Fruit fly (Drosophila melanogaster) whole organism, pupa: ENCODE measurements around the gene wds.

Experiments used
- CG10348 ChIP-seq: fragments of 200-800 bp; sonication (Bioruptor generic); IDR thresholded peaks from 2 replicates; pipeline ENCODE4 v1.3.6; 2022; ENCODE audit warnings: missing biosample characterization, missing genetic modification characterization
- CG12605 ChIP-seq: fragments of 200-800 bp; sonication (Bioruptor generic); IDR thresholded peaks from 2 replicates; pipeline ENCODE4 v1.3.6; 2022; ENCODE audit warnings: missing biosample characterization, missing genetic modification characterization
- CG13204 ChIP-seq: fragments of 200-800 bp; sonication (Bioruptor generic); optimal IDR thresholded peaks from 2 replicates; lab custom pipeline; 2018; ENCODE audit warnings: missing biosample characterization, mild to moderate bottlenecking, missing genetic modification characterization, moderate library complexity
- CG14655 ChIP-seq: fragments of 200-800 bp; sonication (Bioruptor generic); optimal IDR thresholded peaks from 3 replicates; lab custom pipeline; 2017; ENCODE audit warnings: mild to moderate bottlenecking, missing biosample characterization, missing genetic modification reagents, missing genetic modification characterization
- CG15710 ChIP-seq: fragments of 200-800 bp; sonication (Bioruptor generic); optimal IDR thresholded peaks from 2 replicates; lab custom pipeline; 2018; ENCODE audit warnings: missing biosample characterization, mild to moderate bottlenecking, missing genetic modification characterization, moderate library complexity
- CG17806 ChIP-seq: fragments of 200-800 bp; sonication (Bioruptor generic); optimal IDR thresholded peaks from 2 replicates; lab custom pipeline; 2018; ENCODE audit warnings: missing biosample characterization, mild to moderate bottlenecking, missing genetic modification characterization, moderate library complexity
- CG32121 ChIP-seq: fragments of 200-800 bp; sonication (Bioruptor generic); IDR thresholded peaks from 2 replicates; pipeline ENCODE4 v1.3.6; 2022; ENCODE audit warnings: missing biosample characterization, missing genetic modification characterization
- CG34367 ChIP-seq: fragments of 200-800 bp; sonication (Bioruptor generic); optimal IDR thresholded peaks from 2 replicates; lab custom pipeline; 2018; ENCODE audit warnings: missing biosample characterization, mild to moderate bottlenecking, missing genetic modification characterization
- CG4496 ChIP-seq: fragments of 200-800 bp; sonication (Bioruptor generic); IDR thresholded peaks from 3 replicates; pipeline ENCODE4 v1.3.6; 2022; ENCODE audit warnings: missing biosample characterization, missing genetic modification characterization
- CG8159 ChIP-seq: fragments of 200-800 bp; sonication (Bioruptor generic); optimal IDR thresholded peaks from 3 replicates; lab custom pipeline; 2018; ENCODE audit warnings: missing biosample characterization, mild to moderate bottlenecking, missing genetic modification characterization, moderate library complexity
- CG8301 ChIP-seq: fragments of 200-800 bp; sonication (Bioruptor generic); optimal IDR thresholded peaks from 2 replicates; lab custom pipeline; 2018; ENCODE audit warnings: missing biosample characterization, mild to moderate bottlenecking, missing genetic modification characterization
- CG9948 ChIP-seq: fragments of 200-800 bp; sonication (Bioruptor generic); optimal IDR thresholded peaks from 2 replicates; lab custom pipeline; 2018; ENCODE audit warnings: missing biosample characterization, mild to moderate bottlenecking, missing genetic modification characterization, moderate library complexity
- D1 ChIP-seq: fragments of 200-800 bp; sonication (Bioruptor generic); optimal IDR thresholded peaks from 2 replicates; lab custom pipeline; 2018; ENCODE audit warnings: missing biosample characterization, mild to moderate bottlenecking, missing genetic modification characterization, moderate library complexity
- EcR ChIP-seq: fragments of 200-800 bp; sonication (Bioruptor generic); optimal IDR thresholded peaks from 3 replicates; lab custom pipeline; 2019; ENCODE audit warnings: missing biosample characterization, missing genetic modification characterization, mild to moderate bottlenecking, moderate library complexity, missing genetic modification reagents
- Ets98B ChIP-seq: fragments of 200-800 bp; sonication (Bioruptor generic); IDR thresholded peaks from 2 replicates; pipeline ENCODE4 v1.3.6; 2022; ENCODE audit warnings: missing biosample characterization, missing genetic modification characterization
- Pif1A ChIP-seq: fragments of 200-800 bp; sonication (Bioruptor generic); optimal IDR thresholded peaks from 3 replicates; lab custom pipeline; 2016; ENCODE audit warnings: missing biosample characterization, missing genetic modification characterization
- Pif1B ChIP-seq: fragments of 200-800 bp; sonication (Bioruptor generic); optimal IDR thresholded peaks from 3 replicates; lab custom pipeline; 2016; ENCODE audit warnings: missing biosample characterization, missing genetic modification characterization
- Snoo ChIP-seq: fragments of 200-800 bp; sonication (Bioruptor generic); optimal IDR thresholded peaks from 3 replicates; lab custom pipeline; 2017; ENCODE audit warnings: missing biosample characterization, mild to moderate bottlenecking, missing genetic modification characterization, inconsistent platforms
- fd96Ca ChIP-seq: fragments of 200-800 bp; sonication (Bioruptor generic); IDR thresholded peaks from 3 replicates; pipeline ENCODE4 v1.3.6; 2022; ENCODE audit warnings: missing biosample characterization, missing genetic modification characterization
- gl ChIP-seq: fragments of 200-800 bp; sonication (Bioruptor generic); optimal IDR thresholded peaks from 2 replicates; lab custom pipeline; 2018; ENCODE audit warnings: missing biosample characterization, mild to moderate bottlenecking, missing genetic modification characterization
- rn ChIP-seq: fragments of 200-800 bp; sonication (Bioruptor generic); IDR thresholded peaks from 2 replicates; pipeline ENCODE4 v1.3.6; 2022; ENCODE audit warnings: missing biosample characterization, missing genetic modification characterization

Gene wds

DNA sequence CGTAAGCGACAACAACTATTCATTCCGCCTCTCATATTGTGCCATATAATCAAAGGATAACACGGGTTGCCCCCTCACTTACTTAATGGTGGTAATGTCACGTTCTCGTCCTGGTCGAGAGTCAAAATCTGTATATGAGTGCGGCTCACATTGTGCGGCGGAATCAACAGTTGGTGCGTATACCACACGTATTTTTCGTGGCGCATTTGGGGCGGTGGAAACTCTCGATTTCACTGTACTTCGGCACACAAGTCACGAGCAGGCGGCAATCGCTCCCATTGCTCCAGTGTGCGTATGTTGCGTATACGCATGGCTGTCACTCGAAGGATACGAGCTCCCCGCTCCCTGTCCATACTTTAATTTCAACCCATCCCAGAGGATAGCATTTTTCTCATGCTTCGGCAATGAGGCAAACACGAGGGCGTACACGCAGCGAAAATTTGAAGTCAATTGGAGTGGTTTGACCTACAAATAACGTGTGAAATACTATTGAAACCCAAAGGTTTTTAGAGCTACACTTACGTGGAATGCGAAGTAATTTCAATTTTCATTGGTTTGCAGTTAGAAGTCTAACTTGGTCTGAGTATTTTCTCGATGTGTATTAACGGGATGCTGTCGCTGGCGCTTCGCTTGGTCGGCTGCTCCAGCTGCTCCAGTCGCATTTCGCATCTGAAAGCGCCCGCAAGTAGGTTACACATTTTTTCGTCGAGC, 3.8 kb upstream of the wds start:
- TF ChIP-seq D1 (tag; lab: Kevin White, UChicago): no peak
- no peak for TF ChIP-seq Snoo (tag; lab: Kevin White, UChicago)
- no peak for TF ChIP-seq Pif1B (GFP tag; lab: Kevin White, UChicago)
- TF ChIP-seq CG32121 (GFP tag; lab: Robert Waterston, UW): peak; percentile 76
- TF ChIP-seq CG34367: no peak
- no peak for TF ChIP-seq CG13204 (GFP tag; lab: Kevin White, UChicago)
- TF ChIP-seq CG9948 (tag; lab: Kevin White, UChicago): no peak
- peak; percentile 71 for TF ChIP-seq CG4496
- TF ChIP-seq Ets98B (GFP tag; lab: Robert Waterston, UW): peak; percentile 43; the same call in 1 of the 2 replicates
- peak; percentile 67 for TF ChIP-seq fd96Ca (GFP tag; lab: Robert Waterston, UW)
- TF ChIP-seq CG17806 (tag; lab: Kevin White, UChicago): peak; percentile 14
- no peak for TF ChIP-seq CG14655
- no peak for TF ChIP-seq gl (tag; lab: Kevin White, UChicago)
- TF ChIP-seq CG8301 (tag; lab: Kevin White, UChicago): peak; percentile 26
- TF ChIP-seq CG10348: no peak
- TF ChIP-seq EcR (GFP tag; lab: Kevin White, UChicago): no peak
- TF ChIP-seq CG12605 (GFP tag; lab: Robert Waterston, UW): no peak
- peak; percentile 47 for TF ChIP-seq Pif1A (GFP tag; lab: Kevin White, UChicago)
- TF ChIP-seq rn (GFP tag; lab: Robert Waterston, UW): no peak
- peak; percentile 21 for TF ChIP-seq CG8159 (tag; lab: Kevin White, UChicago)
- no peak for TF ChIP-seq CG15710

DNA sequence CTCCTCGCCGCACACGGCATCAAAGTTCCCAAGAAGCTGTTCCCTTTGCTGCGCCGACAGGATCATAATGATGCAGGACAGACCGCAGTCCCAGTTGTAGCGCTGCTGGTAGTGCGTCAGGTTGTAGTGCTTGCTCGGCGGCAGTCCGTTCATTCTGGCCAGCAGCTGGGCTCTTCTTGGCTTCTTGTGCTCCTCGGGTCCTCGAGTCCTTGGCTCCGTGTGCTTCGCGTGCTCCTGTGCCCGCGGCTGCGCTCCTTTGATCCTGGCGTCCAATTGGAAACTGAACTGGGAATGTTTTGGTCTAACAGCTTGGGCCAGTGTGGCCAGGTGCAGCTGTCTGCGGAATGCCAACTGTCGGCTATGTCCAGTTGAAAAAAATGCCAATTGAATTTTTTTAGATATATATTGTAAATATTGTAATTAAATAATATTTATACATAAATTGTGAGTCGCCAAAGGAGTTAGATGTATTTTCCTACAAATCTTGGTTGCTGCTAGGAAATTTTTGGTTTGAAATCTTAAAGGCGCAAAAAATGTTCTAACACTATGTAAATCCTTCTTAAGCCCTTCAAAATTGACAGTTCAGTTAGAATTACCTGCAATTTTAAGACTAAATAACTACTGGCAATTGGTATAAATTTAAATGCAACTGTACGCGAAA, 595 bp upstream of the wds start, which contains the start of gene CG13760:
TSS of gene CG13760 (minus strand) at position 645 of the 661 bp plus-strand sequence.
- TF ChIP-seq CG32121 (GFP tag; lab: Robert Waterston, UW) (no peak), Snoo (tag; lab: Kevin White, UChicago) (no peak), CG17806 (tag; lab: Kevin White, UChicago) (no peak), Pif1A (GFP tag; lab: Kevin White, UChicago) (no peak)

DNA sequence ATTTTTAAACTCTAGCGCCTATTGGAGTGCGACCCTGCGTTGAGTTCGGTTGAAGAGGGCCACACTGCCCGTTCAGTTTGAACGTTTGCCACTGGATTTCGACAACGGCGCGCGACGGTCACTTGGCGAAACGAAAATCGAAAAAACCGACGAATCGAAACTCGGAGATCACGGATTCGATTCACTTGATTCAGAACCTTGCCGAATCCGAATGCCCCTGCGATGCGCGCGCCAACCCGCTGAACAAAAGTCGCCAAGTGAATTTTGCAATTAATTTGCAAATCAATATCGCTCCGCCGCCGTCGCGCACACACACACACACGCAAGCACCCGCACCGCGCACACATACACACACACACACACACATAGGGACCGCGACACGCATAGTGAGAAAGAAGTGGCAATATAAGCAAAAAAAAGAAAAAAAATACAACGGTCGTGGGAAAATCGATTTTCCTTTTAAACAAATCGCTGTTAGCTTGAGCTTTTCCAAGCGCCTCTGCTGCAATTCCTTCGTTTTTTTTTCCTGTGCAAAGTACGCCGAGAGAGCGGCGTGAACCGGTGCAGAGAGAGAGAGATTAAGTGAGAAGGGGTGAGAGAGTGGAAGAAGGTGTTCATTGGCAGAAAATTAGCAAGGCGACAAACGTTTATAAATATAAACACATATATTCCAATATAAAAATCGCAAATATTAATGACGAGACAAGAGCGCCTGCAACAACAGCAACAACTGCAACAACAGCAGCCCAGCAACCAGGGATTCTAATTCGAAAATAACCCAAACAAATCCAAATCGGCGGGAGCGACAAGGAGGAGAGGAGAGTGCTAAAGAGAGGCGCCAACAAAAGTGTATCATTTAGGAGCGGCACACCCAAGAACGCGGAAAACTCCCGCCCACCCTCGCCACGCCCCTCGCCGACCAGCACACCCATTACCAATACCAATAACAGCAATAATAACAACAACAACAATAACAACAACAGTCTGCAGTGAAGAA, 2.9 kb downstream of the wds start, which contains the start of gene egh:
TSS of gene egh (plus strand) at position 89 of the 997 bp plus-strand sequence.
- TF ChIP-seq Pif1B (GFP tag; lab: Kevin White, UChicago) (peak; percentile 83), CG15710 (peak; percentile 29), CG13204 (GFP tag; lab: Kevin White, UChicago) (peak; percentile 75), CG12605 (GFP tag; lab: Robert Waterston, UW) (peak; percentile 74), gl (tag; lab: Kevin White, UChicago) (peak; percentile 10), CG10348 (no peak), CG34367 (peak; percentile 10), fd96Ca (GFP tag; lab: Robert Waterston, UW) (peak; percentile 86), CG32121 (GFP tag; lab: Robert Waterston, UW) (peak; percentile 59; the same call in 1 of the 2 replicates), EcR (GFP tag; lab: Kevin White, UChicago) (peak; percentile 26), Snoo (tag; lab: Kevin White, UChicago) (peak; percentile 52), CG17806 (tag; lab: Kevin White, UChicago) (peak; percentile 52), CG8301 (tag; lab: Kevin White, UChicago) (peak; percentile 58), CG8159 (tag; lab: Kevin White, UChicago) (peak; percentile 41), CG9948 (tag; lab: Kevin White, UChicago) (peak; percentile 46), Ets98B (GFP tag; lab: Robert Waterston, UW) (peak; percentile 84), Pif1A (GFP tag; lab: Kevin White, UChicago) (peak; percentile 80), rn (GFP tag; lab: Robert Waterston, UW) (peak; percentile 69), D1 (tag; lab: Kevin White, UChicago) (no peak), CG4496 (peak; percentile 91), CG14655 (peak; percentile 76)

DNA sequence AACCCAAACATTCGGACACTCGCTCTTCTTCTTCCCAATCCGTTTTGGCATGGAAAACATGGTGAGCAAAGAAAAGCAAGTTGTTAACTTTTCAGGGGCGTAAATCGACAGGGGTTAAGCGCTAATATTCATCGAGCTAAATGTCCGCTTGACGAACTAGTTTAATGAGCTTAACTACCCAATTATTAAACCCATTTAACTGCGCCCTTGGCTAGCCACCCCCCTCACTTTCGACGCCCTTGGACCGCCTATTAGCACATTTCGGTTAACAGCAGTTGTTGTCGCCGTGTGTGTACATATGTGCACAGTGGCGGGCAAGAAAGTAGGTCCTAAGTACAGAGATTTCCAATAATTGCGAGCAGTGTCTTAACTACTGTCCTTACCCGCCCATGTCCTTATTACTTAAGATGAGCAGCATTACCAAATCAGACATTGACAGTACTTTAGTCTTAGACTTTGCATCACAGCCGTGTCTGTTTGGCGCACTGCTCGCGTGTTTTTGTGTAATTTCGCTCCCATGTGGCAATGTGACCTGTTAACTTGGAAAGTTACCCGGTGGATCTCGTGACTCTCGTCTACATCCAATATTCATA, 3.8 kb downstream of the wds start:
- peak; percentile 90 for TF ChIP-seq CG8301 (tag; lab: Kevin White, UChicago)
- TF ChIP-seq CG14655: peak; percentile 85
- TF ChIP-seq CG4496: peak; percentile 98
- peak; percentile 98 for TF ChIP-seq fd96Ca (GFP tag; lab: Robert Waterston, UW)
- peak; percentile 32 for TF ChIP-seq gl (tag; lab: Kevin White, UChicago)
- peak; percentile 79 for TF ChIP-seq CG15710
- peak; percentile 90 for TF ChIP-seq rn (GFP tag; lab: Robert Waterston, UW)
- TF ChIP-seq Pif1A (GFP tag; lab: Kevin White, UChicago): peak; percentile 93
- peak; percentile 83 for TF ChIP-seq CG10348
- TF ChIP-seq EcR (GFP tag; lab: Kevin White, UChicago): no peak
- peak; percentile 80 for TF ChIP-seq CG9948 (tag; lab: Kevin White, UChicago)
- TF ChIP-seq CG13204 (GFP tag; lab: Kevin White, UChicago): no peak
- peak; percentile 43 for TF ChIP-seq D1 (tag; lab: Kevin White, UChicago)
- TF ChIP-seq Ets98B (GFP tag; lab: Robert Waterston, UW): peak; percentile 97
- peak; percentile 89 for TF ChIP-seq Pif1B (GFP tag; lab: Kevin White, UChicago)
- TF ChIP-seq CG32121 (GFP tag; lab: Robert Waterston, UW): peak; percentile 96
- TF ChIP-seq CG17806 (tag; lab: Kevin White, UChicago): peak; percentile 71
- TF ChIP-seq CG34367: peak; percentile 69
- TF ChIP-seq Snoo (tag; lab: Kevin White, UChicago): peak; percentile 91
- peak; percentile 90 for TF ChIP-seq CG12605 (GFP tag; lab: Robert Waterston, UW)
- peak; percentile 76 for TF ChIP-seq CG8159 (tag; lab: Kevin White, UChicago)
- TF ChIP-seq, all 21 proteins: peak for 19
